Fruit fly (Drosophila melanogaster) whole organism, embryonic: ENCODE data around the gene CG31347.

Experiments
- Abd-B ChIP-seq: fragments of 200-800 bp; sonication (Bioruptor generic); optimal IDR thresholded peaks from 2 replicates; lab custom pipeline; 2018; ENCODE audit warnings: missing biosample characterization, mild to moderate bottlenecking, missing genetic modification characterization, moderate library complexity
- CG10267 ChIP-seq: fragments of 200-800 bp; sonication (Bioruptor generic); optimal IDR thresholded peaks from 2 replicates; lab custom pipeline; 2018; ENCODE audit warnings: missing biosample characterization, mild to moderate bottlenecking, missing genetic modification characterization, moderate library complexity
- CG18619 ChIP-seq: fragments of 200-800 bp; sonication (Bioruptor generic); optimal IDR thresholded peaks from 3 replicates; lab custom pipeline; 2017; ENCODE audit warnings: missing biosample characterization, mild to moderate bottlenecking, missing genetic modification characterization
- Hmr ChIP-seq: fragments of 200-800 bp; sonication (Bioruptor generic); optimal IDR thresholded peaks from 3 replicates; lab custom pipeline; 2017; ENCODE audit warnings: mild to moderate bottlenecking, missing biosample characterization, missing genetic modification reagents, missing genetic modification characterization
- ato ChIP-seq: fragments of 200-800 bp; sonication (Bioruptor generic); IDR thresholded peaks from 2 replicates; pipeline ENCODE4 v1.3.6; 2022; ENCODE audit warnings: missing biosample characterization, missing genetic modification characterization; ENCODE audit not compliant: partially characterized antibody
- crol ChIP-seq: fragments of 200-800 bp; sonication (Bioruptor generic); IDR thresholded peaks from 2 replicates; pipeline ENCODE4 v1.3.6; 2022; ENCODE audit warnings: missing biosample characterization, missing genetic modification characterization
- gce ChIP-seq: fragments of 200-800 bp; sonication (Bioruptor generic); IDR thresholded peaks from 3 replicates; pipeline ENCODE4 v1.3.6; 2022; ENCODE audit warnings: missing biosample characterization, missing genetic modification characterization
- gcm2 ChIP-seq: fragments of 200-800 bp; sonication (Bioruptor generic); optimal IDR thresholded peaks from 2 replicates; lab custom pipeline; 2016; ENCODE audit warnings: missing biosample characterization, missing genetic modification characterization
- grau ChIP-seq: fragments of 200-800 bp; optimal IDR thresholded peaks from 3 replicates; lab custom pipeline; 2019; ENCODE audit warnings: missing biosample characterization, mild to moderate bottlenecking, missing genetic modification characterization, moderate library complexity
- jing ChIP-seq: fragments of 200-800 bp; sonication (Bioruptor generic); optimal IDR thresholded peaks from 2 replicates; lab custom pipeline; 2018; ENCODE audit warnings: missing biosample characterization, mild to moderate bottlenecking, missing genetic modification characterization
- odd ChIP-seq: fragments of 200-800 bp; sonication (Bioruptor generic); optimal IDR thresholded peaks from 2 replicates; lab custom pipeline; 2017; ENCODE audit warnings: missing biosample characterization, mild to moderate bottlenecking, missing genetic modification characterization
- rib ChIP-seq: fragments of 200-800 bp; sonication (Bioruptor generic); IDR thresholded peaks from 2 replicates; pipeline ENCODE4 v1.3.6; 2022; ENCODE audit warnings: missing biosample characterization, missing genetic modification characterization
- shn ChIP-seq: fragments of 200-800 bp; sonication (Bioruptor generic); optimal IDR thresholded peaks from 3 replicates; lab custom pipeline; 2016; ENCODE audit warnings: missing biosample characterization, missing genetic modification characterization

dm6 chr3R:12739247-12739646 is 46.9 kb upstream of the CG31347 start, which contains the start of gene Ugt37A2:
- no peak for TF ChIP-seq ato (GFP tag; lab: Robert Waterston, UW)
- TF ChIP-seq rib: no peak
- no peak for TF ChIP-seq crol
- TF ChIP-seq Hmr (GFP tag; lab: Kevin White, UChicago): no peak
- TF ChIP-seq CG18619 (GFP tag; lab: Kevin White, UChicago): no peak
- TF ChIP-seq gcm2 (GFP tag; lab: Kevin White, UChicago): no peak
- no peak for TF ChIP-seq CG10267 (tag; lab: Kevin White, UChicago)
- TF ChIP-seq gce (GFP tag; lab: Robert Waterston, UW): no peak
- TF ChIP-seq shn (GFP tag; lab: Kevin White, UChicago): no peak
- no peak for TF ChIP-seq grau (tag; lab: Kevin White, UChicago)
- TF ChIP-seq jing (GFP tag; lab: Kevin White, UChicago): no peak
- no peak for TF ChIP-seq Abd-B (GFP tag; lab: Kevin White, UChicago)
- TF ChIP-seq odd (GFP tag; lab: Kevin White, UChicago): no peak
